Fruit fly (Drosophila melanogaster): Measurements from ENCODE around the gene CG3097.

Gene CG3097

DNA sequence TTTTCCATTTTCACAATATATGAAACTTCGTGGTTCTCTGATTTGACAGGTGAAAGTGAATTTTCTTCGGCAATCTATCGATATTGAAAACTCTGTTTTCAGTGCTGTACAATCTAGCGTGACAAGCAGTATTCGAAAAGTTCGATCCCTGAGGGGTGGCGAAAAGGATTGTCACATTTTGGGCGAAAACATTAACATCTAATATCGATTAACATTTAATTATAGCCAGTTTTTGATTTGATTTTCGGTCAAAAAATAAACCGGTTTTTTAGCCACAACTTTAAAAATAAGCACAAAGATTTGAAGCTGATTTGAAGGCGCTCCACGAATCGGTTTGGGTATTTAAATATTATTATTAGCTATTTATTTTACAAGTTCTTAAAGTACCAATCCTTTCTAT, 42.3 kb upstream of the CG3097 start, which contains the start of gene CG44329:
Gene CG44329 (minus strand): TSS at position 101 of the 400 bp plus-strand sequence.
- TF ChIP-seq Blimp-1 (GFP tag; optimal IDR thresholded peaks at IDR 0.05) = no peak
- no peak for TF ChIP-seq CG11294 (GFP tag; IDR thresholded peaks at IDR 0.05)
- TF ChIP-seq salr (GFP tag; optimal IDR thresholded peaks at IDR 0.05) = no peak
- TF ChIP-seq CG3919 (GFP tag; optimal IDR thresholded peaks at IDR 0.05) = no peak
- no peak for TF ChIP-seq CG16779 (tag; optimal IDR thresholded peaks at IDR 0.05)
- no peak for TF ChIP-seq CG11902 (GFP tag; optimal IDR thresholded peaks at IDR 0.05)
- TF ChIP-seq CG31627 (GFP tag; optimal IDR thresholded peaks at IDR 0.05) = no peak
- TF ChIP-seq CG10669 (GFP tag; optimal IDR thresholded peaks at IDR 0.05) = no peak

DNA sequence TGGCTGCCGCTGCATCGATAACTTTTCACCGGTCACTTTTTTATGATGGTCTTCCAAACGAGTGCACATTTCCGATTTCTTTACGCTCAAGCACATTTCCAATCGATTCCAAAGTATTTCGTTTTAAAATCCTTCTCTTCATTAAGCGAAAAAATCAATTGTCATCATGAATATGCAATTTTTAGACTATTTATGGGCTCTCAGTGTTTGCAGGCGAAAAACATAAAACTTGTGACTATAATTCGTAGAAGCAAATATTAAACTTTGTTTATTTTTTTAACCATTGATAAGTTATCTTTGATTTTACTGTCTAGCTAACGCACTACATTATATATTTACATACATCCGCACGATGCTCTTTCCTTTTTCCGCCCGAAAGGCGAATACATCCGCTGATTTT, 38.1 kb upstream of the CG3097 start, which contains the start of gene Prosbeta2R1:
Gene Prosbeta2R1 (plus strand): TSS at position 301 of the 400 bp plus-strand sequence.
- TF ChIP-seq lz (GFP tag; optimal IDR thresholded peaks at IDR 0.05) (no peak), Blimp-1 (GFP tag; optimal IDR thresholded peaks at IDR 0.05) (no peak), CG3032 (tag; optimal IDR thresholded peaks at IDR 0.05) (no peak), Smox (GFP tag; optimal IDR thresholded peaks at IDR 0.05) (no peak), CG11762 (GFP tag; optimal IDR thresholded peaks at IDR 0.05; ENCODE audit: insufficient read depth) (no peak), fd85E (GFP tag; optimal IDR thresholded peaks at IDR 0.05) (no peak), fkh (GFP tag; optimal IDR thresholded peaks at IDR 0.05) (no peak), vri (GFP tag; optimal IDR thresholded peaks at IDR 0.05) (no peak), cyc (GFP tag; optimal IDR thresholded peaks at IDR 0.05) (no peak), CG4318 (GFP tag; optimal IDR thresholded peaks at IDR 0.05) (no peak), achi (GFP tag; optimal IDR thresholded peaks at IDR 0.05) (no peak), CG1621 (tag; optimal IDR thresholded peaks at IDR 0.05) (no peak), Sox102F (GFP tag; optimal IDR thresholded peaks at IDR 0.05) (no peak), Hr38 (GFP tag; optimal IDR thresholded peaks at IDR 0.05) (no peak), dsx (GFP tag; optimal IDR thresholded peaks at IDR 0.05; ENCODE audit: poor library complexity, severe bottlenecking) (no peak), Hr39 (GFP tag; optimal IDR thresholded peaks at IDR 0.05) (no peak)

DNA sequence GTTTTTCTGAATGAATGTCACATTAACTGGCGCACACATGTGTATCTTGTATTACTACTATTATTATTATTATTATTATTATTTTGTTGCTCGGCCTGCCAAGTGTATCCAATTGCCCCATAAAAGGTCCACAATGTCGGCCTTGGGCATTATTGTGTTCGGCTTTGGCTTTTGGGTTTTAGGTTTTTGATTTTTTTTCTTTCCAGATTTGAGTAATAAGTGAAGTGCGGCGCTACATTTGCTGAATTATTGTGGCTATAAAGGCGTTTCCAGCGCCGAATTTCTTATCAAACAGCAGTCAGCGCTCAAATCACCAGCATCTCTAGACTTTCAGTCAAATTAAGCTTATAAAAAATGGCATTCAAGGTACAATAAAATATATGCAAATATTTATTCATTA, 33.8 kb upstream of the CG3097 start, which contains the start of gene Cpr5C:
Gene Cpr5C (plus strand): TSS at position 301 of the 400 bp plus-strand sequence.
- TF ChIP-seq CG9139 (GFP tag; optimal IDR thresholded peaks at IDR 0.05) (no peak), CG6854 (GFP tag; optimal IDR thresholded peaks at IDR 0.05) (no peak), achi (GFP tag; optimal IDR thresholded peaks at IDR 0.05) (no peak), CG11902 (GFP tag; optimal IDR thresholded peaks at IDR 0.05) (no peak), topi (GFP tag; optimal IDR thresholded peaks at IDR 0.05) (no peak), CG8119 (GFP tag; IDR thresholded peaks at IDR 0.05) (no peak), Sox15 (GFP tag; optimal IDR thresholded peaks at IDR 0.05) (no peak), Sox14 (GFP tag; optimal IDR thresholded peaks at IDR 0.05) (no peak), fd85E (GFP tag; optimal IDR thresholded peaks at IDR 0.05) (no peak), Hr4 (GFP tag; optimal IDR thresholded peaks at IDR 0.05) (no peak), Lpt (GFP tag; optimal IDR thresholded peaks at IDR 0.05) (no peak), CG8632 (GFP tag; optimal IDR thresholded peaks at IDR 0.05) (no peak), Smox (GFP tag; optimal IDR thresholded peaks at IDR 0.05) (no peak), Sox102F (GFP tag; optimal IDR thresholded peaks at IDR 0.05) (no peak), CG6808 (GFP tag; optimal IDR thresholded peaks at IDR 0.05) (no peak)

DNA sequence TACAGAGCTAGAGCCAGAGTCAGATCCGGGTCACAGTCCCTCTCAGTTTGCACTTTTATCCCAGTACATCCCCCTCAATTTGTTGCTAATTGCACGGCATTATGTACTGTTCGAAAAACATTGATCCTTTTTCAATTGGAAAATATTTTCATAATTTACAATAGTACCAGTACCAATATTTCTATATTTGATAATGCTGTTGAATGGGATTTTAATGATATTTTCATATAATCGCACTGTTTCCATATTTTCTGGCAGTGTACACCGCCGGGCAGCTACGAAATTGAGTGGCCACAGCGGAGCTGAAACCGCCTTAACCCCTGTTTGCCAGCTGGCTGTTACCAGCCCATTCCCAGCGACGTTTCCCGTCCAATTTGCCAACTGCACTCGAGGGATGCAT, 30.1 kb upstream of the CG3097 start:
- no peak for TF ChIP-seq CG32006 (GFP tag; optimal IDR thresholded peaks at IDR 0.05)
- no peak for TF ChIP-seq CG31627 (GFP tag; optimal IDR thresholded peaks at IDR 0.05)
- TF ChIP-seq CG10669 (GFP tag; optimal IDR thresholded peaks at IDR 0.05) = peak; percentile 2
- peak; percentile 66 for TF ChIP-seq svp (GFP tag)
- peak; percentile 52 for TF ChIP-seq Eip78C (GFP tag)
